Fruit fly (Drosophila melanogaster) whole organism, embryonic: Measurements from ENCODE around the gene Nlg2.

Experiments
- Atf-2 ChIP-seq: fragments of 200-800 bp; sonication (Bioruptor generic); optimal IDR thresholded peaks from 2 replicates; lab custom pipeline; 2016; ENCODE audit warnings: missing biosample characterization, missing genetic modification characterization
- Bgb ChIP-seq: fragments of 200-800 bp; sonication (Bioruptor generic); IDR thresholded peaks from 2 replicates; pipeline ENCODE4 v1.3.6; 2022; ENCODE audit warnings: missing biosample characterization, missing genetic modification characterization; ENCODE audit not compliant: partially characterized antibody
- CG10321 ChIP-seq: fragments of 200-800 bp; sonication (Bioruptor generic); IDR thresholded peaks from 2 replicates; pipeline ENCODE4 v1.3.6; 2022; ENCODE audit warnings: missing biosample characterization, missing genetic modification characterization
- CG10431 ChIP-seq: fragments of 200-800 bp; sonication (Bioruptor generic); optimal IDR thresholded peaks from 3 replicates; lab custom pipeline; 2018; ENCODE audit warnings: missing biosample characterization, mild to moderate bottlenecking, missing genetic modification characterization
- CG13624 ChIP-seq: fragments of 200-800 bp; sonication (Bioruptor generic); optimal IDR thresholded peaks from 2 replicates; lab custom pipeline; 2016; ENCODE audit warnings: missing biosample characterization, missing genetic modification characterization
- CG14965 ChIP-seq: fragments of 200-800 bp; sonication (Bioruptor generic); optimal IDR thresholded peaks from 2 replicates; lab custom pipeline; 2016; ENCODE audit warnings: missing biosample characterization, missing genetic modification characterization, borderline replicate concordance
- CG15514 ChIP-seq: fragments of 200-800 bp; sonication (Bioruptor generic); optimal IDR thresholded peaks from 3 replicates; lab custom pipeline; 2017; ENCODE audit warnings: missing biosample characterization, missing genetic modification characterization, mild to moderate bottlenecking, moderate library complexity, missing genetic modification reagents
- CG3065 ChIP-seq: fragments of 200-800 bp; sonication (Bioruptor generic); optimal IDR thresholded peaks from 2 replicates; lab custom pipeline; 2016; ENCODE audit warnings: missing biosample characterization, missing genetic modification characterization
- CG31224 ChIP-seq: fragments of 200-800 bp; sonication (Bioruptor generic); IDR thresholded peaks from 2 replicates; pipeline ENCODE4 v1.3.6; 2022; ENCODE audit warnings: missing biosample characterization, missing genetic modification characterization
- CG31365 ChIP-seq: fragments of 200-800 bp; sonication (Bioruptor generic); optimal IDR thresholded peaks from 2 replicates; lab custom pipeline; 2018; ENCODE audit warnings: missing biosample characterization, mild to moderate bottlenecking, missing genetic modification characterization
- CG31388 ChIP-seq: fragments of 200-800 bp; sonication (Bioruptor generic); optimal IDR thresholded peaks from 2 replicates; lab custom pipeline; 2016; ENCODE audit warnings: missing biosample characterization, missing genetic modification characterization
- CG32772 ChIP-seq: fragments of 200-800 bp; sonication (Bioruptor generic); IDR thresholded peaks from 2 replicates; pipeline ENCODE4 v1.3.6; 2022; ENCODE audit warnings: missing biosample characterization, missing genetic modification characterization
- CG4424 ChIP-seq: fragments of 200-800 bp; sonication (Bioruptor generic); optimal IDR thresholded peaks from 3 replicates; lab custom pipeline; 2016; ENCODE audit warnings: missing biosample characterization, missing genetic modification characterization
- CG7271 ChIP-seq: fragments of 200-800 bp; sonication (Bioruptor generic); optimal IDR thresholded peaks from 2 replicates; lab custom pipeline; 2018; ENCODE audit warnings: missing biosample characterization, mild to moderate bottlenecking, missing genetic modification characterization, moderate library complexity
- CG7928 ChIP-seq: fragments of 200-800 bp; sonication (Bioruptor generic); optimal IDR thresholded peaks from 2 replicates; lab custom pipeline; 2017; ENCODE audit warnings: missing biosample characterization, mild to moderate bottlenecking, missing genetic modification characterization
- CG9876 ChIP-seq: fragments of 200-800 bp; sonication (Bioruptor generic); optimal IDR thresholded peaks from 2 replicates; lab custom pipeline; 2016; ENCODE audit warnings: missing biosample characterization, missing genetic modification characterization
- CHES-1-like ChIP-seq: fragments of 200-800 bp; sonication (Bioruptor generic); optimal IDR thresholded peaks from 2 replicates; lab custom pipeline; 2016; ENCODE audit warnings: missing biosample characterization, missing genetic modification characterization
- CoRest ChIP-seq: fragments of 200-800 bp; sonication (Bioruptor generic); optimal IDR thresholded peaks from 3 replicates; lab custom pipeline; 2018; ENCODE audit warnings: missing biosample characterization, mild to moderate bottlenecking, missing genetic modification characterization, moderate library complexity
- Dip3 ChIP-seq: fragments of 200-800 bp; sonication (Bioruptor generic); optimal IDR thresholded peaks from 3 replicates; lab custom pipeline; 2016; ENCODE audit warnings: missing biosample characterization, missing genetic modification characterization
- ERR ChIP-seq: fragments of 200-800 bp; sonication (Bioruptor generic); optimal IDR thresholded peaks from 2 replicates; lab custom pipeline; 2016; ENCODE audit warnings: missing biosample characterization, missing genetic modification characterization
- Gug ChIP-seq: fragments of 200-800 bp; sonication (Bioruptor generic); IDR thresholded peaks from 4 replicates; pipeline ENCODE4 v1.3.6; 2022; ENCODE audit warnings: missing biosample characterization, missing genetic modification characterization
- HLHmδ ChIP-seq: fragments of 200-800 bp; sonication (Bioruptor generic); optimal IDR thresholded peaks from 2 replicates; lab custom pipeline; 2018; ENCODE audit warnings: missing biosample characterization, mild to moderate bottlenecking, missing genetic modification characterization, moderate library complexity
- Hmx ChIP-seq: fragments of 200-800 bp; sonication (Bioruptor generic); optimal IDR thresholded peaks from 2 replicates; lab custom pipeline; 2016; ENCODE audit warnings: missing biosample characterization, missing genetic modification characterization
- Mad ChIP-seq: fragments of 200-800 bp; sonication (Bioruptor generic); optimal IDR thresholded peaks from 2 replicates; lab custom pipeline; 2016; ENCODE audit warnings: missing biosample characterization, missing genetic modification characterization
- Med ChIP-seq: fragments of 200-800 bp; sonication (Bioruptor generic); peaks from one replicate; lab custom pipeline; 2016; ENCODE audit warnings: missing biosample characterization, missing genetic modification characterization, mild to moderate bottlenecking, inconsistent platforms, moderate library complexity
- Myb ChIP-seq: fragments of 200-800 bp; sonication (Bioruptor generic); optimal IDR thresholded peaks from 2 replicates; lab custom pipeline; 2016; ENCODE audit warnings: missing biosample characterization, missing genetic modification characterization
- Ptx1 ChIP-seq: fragments of 200-800 bp; sonication (Bioruptor generic); IDR thresholded peaks from 2 replicates; pipeline ENCODE4 v1.3.6; 2022; ENCODE audit warnings: missing biosample characterization, missing genetic modification characterization
- Sry-β ChIP-seq: fragments of 200-800 bp; sonication (Bioruptor generic); optimal IDR thresholded peaks from 2 replicates; lab custom pipeline; 2018; ENCODE audit warnings: missing biosample characterization, mild to moderate bottlenecking, missing genetic modification characterization, moderate library complexity
- Ssrp ChIP-seq: fragments of 200-800 bp; sonication (Bioruptor generic); optimal IDR thresholded peaks from 2 replicates; lab custom pipeline; 2018; ENCODE audit warnings: missing biosample characterization, mild to moderate bottlenecking, missing genetic modification characterization, moderate library complexity
- Stat92E ChIP-seq, 3 experiments: fragments of >200 bp in 2 of 3; fragments of 200-800 bp in 1 of 3; sonication (Bioruptor generic) in 1 of 3; optimal IDR thresholded peaks; 2 replicates each; lab custom pipeline; 2017 to 2019; ENCODE audit warnings: missing biosample characterization in 3 of 3, missing genetic modification characterization in 3 of 3, mild to moderate bottlenecking in 1 of 3, moderate library complexity in 1 of 3
- ac ChIP-seq: fragments of 200-800 bp; sonication (Bioruptor generic); optimal IDR thresholded peaks from 3 replicates; lab custom pipeline; 2017; ENCODE audit warnings: missing biosample characterization, mild to moderate bottlenecking, missing genetic modification characterization
- ato ChIP-seq: fragments of 200-800 bp; sonication (Bioruptor generic); IDR thresholded peaks from 2 replicates; pipeline ENCODE4 v1.3.6; 2022; ENCODE audit warnings: missing biosample characterization, missing genetic modification characterization; ENCODE audit not compliant: partially characterized antibody
- chif ChIP-seq, 2 experiments: fragments of 200-800 bp; sonication (Bioruptor generic); optimal IDR thresholded peaks; 3 replicates each; lab custom pipeline; 2016; ENCODE audit warnings: missing biosample characterization in 2 of 2, missing genetic modification characterization in 2 of 2
- chinmo ChIP-seq: fragments of 200-800 bp; sonication (Bioruptor generic); IDR thresholded peaks from 4 replicates; pipeline ENCODE4 v1.3.6; 2022; ENCODE audit warnings: missing biosample characterization, missing genetic modification characterization; ENCODE audit not compliant: partially characterized antibody
- dmrt99B ChIP-seq: fragments of 200-800 bp; sonication (Bioruptor generic); optimal IDR thresholded peaks from 2 replicates; lab custom pipeline; 2018; ENCODE audit warnings: missing biosample characterization, mild to moderate bottlenecking, missing genetic modification characterization, moderate library complexity
- en ChIP-seq: fragments of 200-800 bp; sonication (Bioruptor generic); optimal IDR thresholded peaks from 2 replicates; lab custom pipeline; 2016; ENCODE audit warnings: missing biosample characterization, missing genetic modification characterization
- eyg ChIP-seq: fragments of 200-800 bp; sonication (Bioruptor generic); optimal IDR thresholded peaks from 3 replicates; lab custom pipeline; 2016; ENCODE audit warnings: missing biosample characterization, missing genetic modification characterization
- hbn ChIP-seq: fragments of 200-800 bp; sonication (Bioruptor generic); IDR thresholded peaks from 2 replicates; pipeline ENCODE4 v1.3.6; 2022; ENCODE audit warnings: missing biosample characterization, missing genetic modification characterization; ENCODE audit not compliant: partially characterized antibody
- her ChIP-seq: fragments of 200-800 bp; sonication (Bioruptor generic); optimal IDR thresholded peaks from 2 replicates; lab custom pipeline; 2016; ENCODE audit warnings: missing biosample characterization, missing genetic modification characterization
- hth ChIP-seq: fragments of >200 bp; optimal IDR thresholded peaks from 2 replicates; lab custom pipeline; 2017; ENCODE audit warnings: inconsistent platforms
- kay ChIP-seq: fragments of 200-800 bp; sonication (Bioruptor generic); optimal IDR thresholded peaks from 2 replicates; lab custom pipeline; 2016; ENCODE audit warnings: missing biosample characterization, missing genetic modification characterization
- nmo ChIP-seq: fragments of 200-800 bp; sonication (Bioruptor generic); optimal IDR thresholded peaks from 2 replicates; lab custom pipeline; 2018; ENCODE audit warnings: missing biosample characterization, mild to moderate bottlenecking, missing genetic modification characterization, moderate library complexity
- pum ChIP-seq: fragments of 200-800 bp; sonication (Bioruptor generic); optimal IDR thresholded peaks from 2 replicates; lab custom pipeline; 2016; ENCODE audit warnings: missing biosample characterization, missing genetic modification characterization
- salm ChIP-seq: fragments of 200-800 bp; sonication (Bioruptor generic); optimal IDR thresholded peaks from 2 replicates; lab custom pipeline; 2018; ENCODE audit warnings: missing biosample characterization, mild to moderate bottlenecking, missing genetic modification characterization
- stc ChIP-seq: fragments of 200-800 bp; sonication (Bioruptor generic); IDR thresholded peaks from 2 replicates; pipeline ENCODE4 v1.3.6; 2022; ENCODE audit warnings: missing biosample characterization, missing genetic modification characterization
- unc-4 ChIP-seq: fragments of 200-800 bp; sonication (Bioruptor generic); IDR thresholded peaks from 2 replicates; pipeline ENCODE4 v1.3.6; 2022; ENCODE audit warnings: missing biosample characterization, missing genetic modification characterization; ENCODE audit not compliant: partially characterized antibody
- vfl ChIP-seq: fragments of 200-800 bp; sonication (Bioruptor generic); optimal IDR thresholded peaks from 2 replicates; lab custom pipeline; 2016; ENCODE audit warnings: missing biosample characterization, missing genetic modification characterization
- vvl ChIP-seq: fragments of 200-800 bp; sonication (Bioruptor generic); IDR thresholded peaks from 2 replicates; pipeline ENCODE4 v1.3.6; 2022; ENCODE audit warnings: missing biosample characterization, missing genetic modification characterization
- wdn ChIP-seq: fragments of 200-800 bp; sonication (Bioruptor generic); IDR thresholded peaks from 2 replicates; pipeline ENCODE4 v1.3.6; 2022; ENCODE audit warnings: missing biosample characterization, missing genetic modification characterization
- wek ChIP-seq: fragments of 200-800 bp; sonication (Bioruptor generic); optimal IDR thresholded peaks from 3 replicates; lab custom pipeline; 2018; ENCODE audit warnings: missing biosample characterization, mild to moderate bottlenecking, missing genetic modification characterization, moderate library complexity

Gene Nlg2

dm6 chr2L:6922091-6922753 lies 47.5 kb downstream of the Nlg2 start (continued):
- TF ChIP-seq pum (GFP tag; lab: Kevin White, UChicago) (peak; percentile 57), dmrt99B (tag; lab: Kevin White, UChicago) (no peak), stc (GFP tag; lab: Robert Waterston, UW) (peak; percentile 72; the same call in 1 of the 2 replicates), Ssrp (peak; percentile 69), vvl (peak; percentile 88; the same call in 1 of the 2 replicates), hbn (no peak), en (GFP tag; lab: Kevin White, UChicago) (peak; percentile 67), ERR (GFP tag; lab: Kevin White, UChicago) (no peak), CG10431 (peak; percentile 41), CG31388 (GFP tag; lab: Kevin White, UChicago) (no peak), CG32772 (GFP tag; lab: Robert Waterston, UW) (no peak), CG15514 (GFP tag; lab: Kevin White, UChicago) (peak; percentile 24), salm (peak; percentile 36), CG31224 (GFP tag; lab: Robert Waterston, UW) (no peak), Gug (GFP tag; lab: Robert Waterston, UW) (peak; percentile 58; the same call in 2 of the 4 replicates), chif (GFP tag; optimal IDR thresholded peaks at IDR 0.05; lab: Kevin White, UChicago) (peak; percentile 67 to 75), ac (no peak), Med (GFP tag; lab: Kevin White, UChicago) (peak; percentile 93), Mad (GFP tag; lab: Kevin White, UChicago) (peak; percentile 63), kay (GFP tag; lab: Kevin White, UChicago) (peak; percentile 5), CG14965 (GFP tag; lab: Kevin White, UChicago) (no peak), Hmx (no peak), hth (no peak), CG13624 (peak; percentile 62), HLHmδ (GFP tag; lab: Kevin White, UChicago) (no peak), CG3065 (GFP tag; lab: Kevin White, UChicago) (no peak), CG9876 (peak; percentile 35), CG31365 (tag; lab: Kevin White, UChicago) (peak; percentile 54), CoRest (no peak), Atf-2 (GFP tag; lab: Kevin White, UChicago) (peak; percentile 64), CG7271 (tag; lab: Kevin White, UChicago) (peak; percentile 1), Myb (GFP tag; lab: Kevin White, UChicago) (peak; percentile 48), eyg (GFP tag; lab: Kevin White, UChicago) (no peak), CHES-1-like (GFP tag; lab: Kevin White, UChicago) (peak; percentile 51), nmo (GFP tag; lab: Kevin White, UChicago) (peak; percentile 62), vfl (GFP tag; lab: Kevin White, UChicago) (peak; percentile 45), her (peak; percentile 48), wdn (GFP tag; lab: Robert Waterston, UW) (no peak; the same call in 1 of the 2 replicates), CG10321 (GFP tag; lab: Robert Waterston, UW) (no peak), Bgb (no peak), unc-4 (GFP tag; lab: Robert Waterston, UW) (no peak), CG7928 (GFP tag; lab: Kevin White, UChicago) (no peak), Ptx1 (no peak), Stat92E (GFP tag; optimal IDR thresholded peaks at IDR 0.05; lab: Kevin White, UChicago) (no peak), CG4424 (GFP tag; lab: Kevin White, UChicago) (peak; percentile 74), Sry-β (GFP tag; lab: Kevin White, UChicago) (no peak), chinmo (0 out of 4 replicates have a peak, but pooled peaks have one; percentile 18), wek (GFP tag; lab: Kevin White, UChicago) (peak; percentile 9), Dip3 (GFP tag; lab: Kevin White, UChicago) (peak; percentile 65), ato (no peak)
